Fruit fly (Drosophila melanogaster) whole organism, embryonic: Measurements from ENCODE around the gene G6P.

Experiments used
- Ada2b ChIP-seq: fragments of 200-800 bp; sonication (Bioruptor generic); IDR thresholded peaks from 2 replicates; pipeline ENCODE4 v1.3.6; 2022; ENCODE audit warnings: missing biosample characterization, missing genetic modification characterization
- B-H2 ChIP-seq: fragments of 200-800 bp; sonication (Bioruptor generic); optimal IDR thresholded peaks from 2 replicates; lab custom pipeline; 2018; ENCODE audit warnings: missing biosample characterization, mild to moderate bottlenecking, missing genetic modification characterization
- Bteb2 ChIP-seq: fragments of 200-800 bp; sonication (Bioruptor generic); optimal IDR thresholded peaks from 2 replicates; lab custom pipeline; 2016; ENCODE audit warnings: missing biosample characterization, missing genetic modification characterization
- C15 ChIP-seq: fragments of 200-800 bp; sonication (Bioruptor generic); IDR thresholded peaks from 3 replicates; pipeline ENCODE4 v1.3.6; 2022; ENCODE audit warnings: missing biosample characterization, missing genetic modification characterization
- CG13287 ChIP-seq: fragments of 200-800 bp; sonication (Bioruptor generic); IDR thresholded peaks from 2 replicates; pipeline ENCODE4 v1.3.6; 2022; ENCODE audit warnings: missing biosample characterization, missing genetic modification characterization; ENCODE audit not compliant: partially characterized antibody
- CG13624 ChIP-seq: fragments of 200-800 bp; sonication (Bioruptor generic); optimal IDR thresholded peaks from 2 replicates; lab custom pipeline; 2016; ENCODE audit warnings: missing biosample characterization, missing genetic modification characterization
- CG15269 ChIP-seq: fragments of 200-800 bp; sonication (Bioruptor generic); optimal IDR thresholded peaks from 2 replicates; lab custom pipeline; 2018; ENCODE audit warnings: missing biosample characterization, mild to moderate bottlenecking, missing genetic modification characterization, moderate library complexity
- CG1603 ChIP-seq: fragments of 200-800 bp; sonication (Bioruptor generic); optimal IDR thresholded peaks from 2 replicates; lab custom pipeline; 2019; ENCODE audit warnings: missing biosample characterization, mild to moderate bottlenecking, missing genetic modification characterization, moderate library complexity
- CG31441 ChIP-seq: fragments of 200-800 bp; sonication (Bioruptor generic); IDR thresholded peaks from 2 replicates; pipeline ENCODE4 v1.3.6; 2022; ENCODE audit warnings: missing biosample characterization, missing genetic modification characterization
- CG33557 ChIP-seq: fragments of 200-800 bp; sonication (Bioruptor generic); optimal IDR thresholded peaks from 2 replicates; lab custom pipeline; 2019; ENCODE audit warnings: missing biosample characterization, mild to moderate bottlenecking, missing genetic modification characterization, moderate library complexity
- CG4282 ChIP-seq: fragments of 200-800 bp; sonication (Bioruptor generic); optimal IDR thresholded peaks from 2 replicates; lab custom pipeline; 2016; ENCODE audit warnings: missing biosample characterization, missing genetic modification characterization
- CG4360 ChIP-seq: fragments of 200-800 bp; sonication (Bioruptor generic); IDR thresholded peaks from 2 replicates; pipeline ENCODE4 v1.3.6; 2022; ENCODE audit warnings: missing biosample characterization, missing genetic modification characterization
- CG4424 ChIP-seq: fragments of 200-800 bp; sonication (Bioruptor generic); optimal IDR thresholded peaks from 3 replicates; lab custom pipeline; 2016; ENCODE audit warnings: missing biosample characterization, missing genetic modification characterization
- CG8924 ChIP-seq: fragments of 200-800 bp; optimal IDR thresholded peaks from 3 replicates; lab custom pipeline; 2019; ENCODE audit warnings: missing biosample characterization, mild to moderate bottlenecking, missing genetic modification characterization, moderate library complexity
- CTCF ChIP-seq: fragments of 200-800 bp; sonication (Bioruptor generic); optimal IDR thresholded peaks from 2 replicates; lab custom pipeline; 2017; ENCODE audit warnings: missing biosample characterization, mild to moderate bottlenecking, missing genetic modification characterization, moderate library complexity
- Drgx ChIP-seq: fragments of 200-800 bp; sonication (Bioruptor generic); IDR thresholded peaks from 2 replicates; pipeline ENCODE4 v1.3.6; 2022; ENCODE audit warnings: missing biosample characterization, missing genetic modification characterization
- H15 ChIP-seq: fragments of 200-800 bp; sonication (Bioruptor generic); IDR thresholded peaks from 3 replicates; pipeline ENCODE4 v1.3.6; 2022; ENCODE audit warnings: missing biosample characterization, missing genetic modification characterization
- HmgD ChIP-seq: fragments of 200-800 bp; sonication (Bioruptor generic); optimal IDR thresholded peaks from 3 replicates; lab custom pipeline; 2016; ENCODE audit warnings: missing biosample characterization, missing genetic modification characterization
- Kr ChIP-seq: fragments of 200-800 bp; sonication (Bioruptor generic); optimal IDR thresholded peaks from 2 replicates; lab custom pipeline; 2017; ENCODE audit warnings: missing biosample characterization, mild to moderate bottlenecking, missing genetic modification characterization
- Lim3 ChIP-seq: fragments of 200-800 bp; sonication (Bioruptor generic); IDR thresholded peaks from 2 replicates; pipeline ENCODE4 v1.3.6; 2022; ENCODE audit warnings: missing biosample characterization, missing genetic modification characterization
- Mes4 ChIP-seq: fragments of 200-800 bp; sonication (Bioruptor generic); optimal IDR thresholded peaks from 2 replicates; lab custom pipeline; 2016; ENCODE audit warnings: missing biosample characterization, missing genetic modification characterization
- Rfx ChIP-seq: fragments of 200-800 bp; sonication (Bioruptor generic); IDR thresholded peaks from 2 replicates; pipeline ENCODE4 v1.3.6; 2022; ENCODE audit warnings: missing biosample characterization, missing genetic modification characterization
- Side ChIP-seq: fragments of 200-800 bp; sonication (Bioruptor generic); optimal IDR thresholded peaks from 2 replicates; lab custom pipeline; 2016; ENCODE audit warnings: missing biosample characterization, missing genetic modification characterization
- Sox102F ChIP-seq: fragments of 200-800 bp; sonication (Bioruptor generic); optimal IDR thresholded peaks from 2 replicates; lab custom pipeline; 2018; ENCODE audit warnings: missing biosample characterization, mild to moderate bottlenecking, missing genetic modification characterization, moderate library complexity
- Spps ChIP-seq: fragments of 200-800 bp; sonication (Bioruptor generic); optimal IDR thresholded peaks from 2 replicates; lab custom pipeline; 2018; ENCODE audit warnings: missing biosample characterization, mild to moderate bottlenecking, missing genetic modification characterization
- Stat92E ChIP-seq, 3 experiments: fragments of >200 bp in 2 of 3; fragments of 200-800 bp in 1 of 3; sonication (Bioruptor generic) in 1 of 3; optimal IDR thresholded peaks; 2 replicates each; lab custom pipeline; 2017 to 2019; ENCODE audit warnings: missing biosample characterization in 3 of 3, missing genetic modification characterization in 3 of 3, mild to moderate bottlenecking in 1 of 3, moderate library complexity in 1 of 3
- ab ChIP-seq: fragments of 200-800 bp; sonication (Bioruptor generic); optimal IDR thresholded peaks from 2 replicates; lab custom pipeline; 2016; ENCODE audit warnings: missing biosample characterization, missing genetic modification characterization
- ci ChIP-seq: fragments of 200-800 bp; sonication (Bioruptor generic); IDR thresholded peaks from 3 replicates; pipeline ENCODE4 v1.3.6; 2022; ENCODE audit warnings: missing biosample characterization, missing genetic modification characterization
- corto ChIP-seq: fragments of 200-800 bp; sonication (Bioruptor generic); optimal IDR thresholded peaks from 2 replicates; lab custom pipeline; 2016; ENCODE audit warnings: missing biosample characterization, mild to moderate bottlenecking, missing genetic modification characterization, moderate library complexity
- crc ChIP-seq: fragments of 200-800 bp; sonication (Bioruptor generic); optimal IDR thresholded peaks from 2 replicates; lab custom pipeline; 2016; ENCODE audit warnings: missing biosample characterization, missing genetic modification characterization
- da ChIP-seq: fragments of 200-800 bp; sonication (Bioruptor generic); optimal IDR thresholded peaks from 2 replicates; lab custom pipeline; 2016; ENCODE audit warnings: missing biosample characterization, missing genetic modification characterization
- dm ChIP-seq: fragments of 200-800 bp; sonication (Bioruptor generic); optimal IDR thresholded peaks from 3 replicates; lab custom pipeline; 2016; ENCODE audit warnings: missing biosample characterization, missing genetic modification characterization
- en ChIP-seq: fragments of 200-800 bp; sonication (Bioruptor generic); optimal IDR thresholded peaks from 2 replicates; lab custom pipeline; 2016; ENCODE audit warnings: missing biosample characterization, missing genetic modification characterization
- eyg ChIP-seq: fragments of 200-800 bp; sonication (Bioruptor generic); optimal IDR thresholded peaks from 3 replicates; lab custom pipeline; 2016; ENCODE audit warnings: missing biosample characterization, missing genetic modification characterization
- jing ChIP-seq: fragments of 200-800 bp; sonication (Bioruptor generic); optimal IDR thresholded peaks from 2 replicates; lab custom pipeline; 2018; ENCODE audit warnings: missing biosample characterization, mild to moderate bottlenecking, missing genetic modification characterization
- lola ChIP-seq, 3 experiments: fragments of >200 bp in 2 of 3; fragments of 200-800 bp in 1 of 3; sonication (Bioruptor generic) in 1 of 3; optimal IDR thresholded peaks; 2 replicates each; lab custom pipeline; 2017 to 2019; ENCODE audit warnings: missing biosample characterization in 3 of 3, missing genetic modification characterization in 3 of 3, mild to moderate bottlenecking in 1 of 3, moderate library complexity in 1 of 3
- lov ChIP-seq, 2 experiments: fragments of 200-800 bp in 1 of 2; fragments of >200 bp in 1 of 2; sonication (Bioruptor generic) in 1 of 2; IDR thresholded peaks in 1 of 2; optimal IDR thresholded peaks in 1 of 2; 2 replicates in 1 of 2; 3 replicates in 1 of 2; pipeline versions ENCODE4 v1.3.6 to Lab custom; 2017 to 2022; ENCODE audit warnings: missing biosample characterization in 1 of 2, missing genetic modification characterization in 1 of 2
- nau ChIP-seq: fragments of 200-800 bp; sonication (Bioruptor generic); optimal IDR thresholded peaks from 3 replicates; lab custom pipeline; 2017; ENCODE audit warnings: missing biosample characterization, mild to moderate bottlenecking, missing genetic modification characterization, missing genetic modification reagents
- pros ChIP-seq: fragments of 200-800 bp; sonication (Bioruptor generic); optimal IDR thresholded peaks from 3 replicates; lab custom pipeline; 2019; ENCODE audit warnings: missing biosample characterization, mild to moderate bottlenecking, missing genetic modification characterization, moderate library complexity
- psq ChIP-seq: fragments of 200-800 bp; sonication (Bioruptor generic); optimal IDR thresholded peaks from 2 replicates; lab custom pipeline; 2017; ENCODE audit warnings: missing biosample characterization, missing genetic modification characterization
- scrt ChIP-seq: fragments of 200-800 bp; sonication (Bioruptor generic); optimal IDR thresholded peaks from 2 replicates; lab custom pipeline; 2018; ENCODE audit warnings: missing biosample characterization, mild to moderate bottlenecking, missing genetic modification characterization, moderate library complexity
- sd ChIP-seq: fragments of 200-800 bp; sonication (Bioruptor generic); optimal IDR thresholded peaks from 3 replicates; lab custom pipeline; 2018; ENCODE audit warnings: missing biosample characterization, mild to moderate bottlenecking, missing genetic modification characterization, moderate library complexity
- sim ChIP-seq: fragments of 200-800 bp; sonication (Bioruptor generic); IDR thresholded peaks from 2 replicates; pipeline ENCODE4 v1.3.6; 2022; ENCODE audit warnings: missing biosample characterization, missing genetic modification characterization
- so ChIP-seq: fragments of 200-800 bp; sonication (Bioruptor generic); IDR thresholded peaks from 3 replicates; pipeline ENCODE4 v1.3.6; 2022; ENCODE audit warnings: missing biosample characterization, missing genetic modification characterization
- stc ChIP-seq: fragments of 200-800 bp; sonication (Bioruptor generic); IDR thresholded peaks from 2 replicates; pipeline ENCODE4 v1.3.6; 2022; ENCODE audit warnings: missing biosample characterization, missing genetic modification characterization
- tup ChIP-seq: fragments of 200-800 bp; sonication (Bioruptor generic); optimal IDR thresholded peaks from 2 replicates; lab custom pipeline; 2016; ENCODE audit warnings: missing biosample characterization, mild to moderate bottlenecking, missing genetic modification characterization, moderate library complexity
- z ChIP-seq: fragments of 200-800 bp; sonication (Bioruptor generic); IDR thresholded peaks from 3 replicates; pipeline ENCODE4 v1.3.6; 2022; ENCODE audit warnings: missing biosample characterization, missing genetic modification characterization

The G6P gene

dm6 chr2L:2855204-2855768 lies 39.7 kb upstream of the G6P start (continued):
- no peak for TF ChIP-seq psq (GFP tag; lab: Kevin White, UChicago)
- TF ChIP-seq Stat92E (GFP tag; optimal IDR thresholded peaks at IDR 0.05; lab: Kevin White, UChicago), result no peak
- TF ChIP-seq C15 (GFP tag; lab: Robert Waterston, UW), result no peak
- no peak for TF ChIP-seq jing (GFP tag; lab: Kevin White, UChicago)
- no peak for TF ChIP-seq Bteb2 (GFP tag; lab: Kevin White, UChicago)
- no peak for TF ChIP-seq CG4424
- no peak for TF ChIP-seq stc
- TF ChIP-seq lov (optimal IDR thresholded peaks at IDR 0.05; lab: Kevin White, UChicago), result no peak
- no peak for TF ChIP-seq lov (GFP tag; IDR thresholded peaks at IDR 0.05; lab: Robert Waterston, UW)
- no peak for TF ChIP-seq pros (GFP tag; lab: Kevin White, UChicago)
- peak; percentile 46 for TF ChIP-seq CG1603 (tag; lab: Kevin White, UChicago)
- TF ChIP-seq ab (GFP tag; lab: Kevin White, UChicago), result no peak
- no peak for TF ChIP-seq CG8924
- TF ChIP-seq nau, result no peak
- TF ChIP-seq CG4282 (GFP tag; lab: Kevin White, UChicago), result no peak
- 0 out of 3 replicates have a peak, but pooled peaks have one; percentile 48 for TF ChIP-seq so (GFP tag; lab: Robert Waterston, UW)
- TF ChIP-seq CTCF (GFP tag; lab: Kevin White, UChicago), result no peak
- TF ChIP-seq CG4360, result no peak
- no peak for TF ChIP-seq CG31441 (GFP tag; lab: Robert Waterston, UW)
- TF ChIP-seq Kr (GFP tag; lab: Kevin White, UChicago), result no peak
- TF ChIP-seq eyg, result no peak
- TF ChIP-seq corto (GFP tag; lab: Kevin White, UChicago), result no peak
- no peak for TF ChIP-seq Side (GFP tag; lab: Kevin White, UChicago)
- no peak for TF ChIP-seq scrt (GFP tag; lab: Kevin White, UChicago)
- no peak for TF ChIP-seq CG13624
- no peak for TF ChIP-seq da (GFP tag; lab: Kevin White, UChicago)
- TF ChIP-seq Sox102F (GFP tag; lab: Kevin White, UChicago), result peak; percentile 17

dm6 chr2L:2851589-2851988 lies 36.0 kb upstream of the G6P start:
- TF ChIP-seq Spps (tag; lab: Kevin White, UChicago) (no peak), Sox102F (GFP tag; lab: Kevin White, UChicago) (peak; percentile 8), Drgx (GFP tag; lab: Robert Waterston, UW) (peak; percentile 40; the same call in 1 of the 2 replicates), en (GFP tag; lab: Kevin White, UChicago) (no peak)

dm6 chr2L:2847112-2847682 lies 31.6 kb upstream of the G6P start, which contains the start of the genes CG3117 and CG2983:
TSS of gene CG3117 (minus strand) at chr2L:2847212.
TSS of gene CG2983 (plus strand) at chr2L:2847632.
- no peak for TF ChIP-seq Ada2b (GFP tag; lab: Robert Waterston, UW)
- TF ChIP-seq HmgD (GFP tag; lab: Kevin White, UChicago), result no peak
- TF ChIP-seq CG33557 (GFP tag; lab: Kevin White, UChicago), result no peak
- TF ChIP-seq, all 482 proteins: peak for 0

dm6 chr2L:2845634-2846033 lies 30.1 kb upstream of the G6P start, which contains the start of gene CG18557:
TSS of gene CG18557 (minus strand) at chr2L:2845734.
- no peak for TF ChIP-seq CG15269 (tag; lab: Kevin White, UChicago)
- TF ChIP-seq B-H2 (GFP tag; lab: Kevin White, UChicago), result no peak
- TF ChIP-seq Mes4 (GFP tag; lab: Kevin White, UChicago), result no peak
- no peak for TF ChIP-seq H15 (GFP tag; lab: Robert Waterston, UW)
- TF ChIP-seq ci (GFP tag; lab: Robert Waterston, UW), result no peak
- TF ChIP-seq Lim3, result no peak
- no peak for TF ChIP-seq sim
- TF ChIP-seq tup (GFP tag; lab: Kevin White, UChicago), result no peak
- TF ChIP-seq Rfx (GFP tag; lab: Robert Waterston, UW), result no peak
- no peak for TF ChIP-seq crc
- TF ChIP-seq CG13287 (GFP tag; lab: Robert Waterston, UW), result no peak
- no peak for TF ChIP-seq dm (GFP tag; lab: Kevin White, UChicago)
- TF ChIP-seq lola (GFP tag; optimal IDR thresholded peaks at IDR 0.05; lab: Kevin White, UChicago), result no peak
- no peak for TF ChIP-seq z (GFP tag; lab: Robert Waterston, UW)
- TF ChIP-seq sd (tag; lab: Kevin White, UChicago), result no peak
